Worm (Caenorhabditis elegans) whole organism, young adult: ENCODE results near the gene fbxa-154.
A peak's percentile ranks its signal among the peaks of the same experiment; 100 is the strongest.
"Not testable (repeated sequence)": the region's sequence is repeated elsewhere in the genome, so short reads cannot be mapped to it uniquely, and the experiment has no call there.

Experiments
- B0261.1 ChIP-seq: sonication (generic microtip); optimal IDR thresholded peaks from 2 replicates; lab custom pipeline; 2016; ENCODE audit warnings: mild to moderate bottlenecking, missing genetic modification characterization, moderate library complexity, missing compliant biosample characterization
- B0336.3 ChIP-seq: fragments of 200-800 bp; sonication (Bioruptor generic); IDR thresholded peaks from 2 replicates; pipeline ENCODE4 v1.3.6; 2022; ENCODE audit warnings: missing genetic modification characterization, missing compliant biosample characterization
- C06A6.2 ChIP-seq: fragments of 200-800 bp; sonication (Bioruptor generic); conservative IDR thresholded peaks from 2 replicates; pipeline ENCODE4 v1.3.6; 2022; ENCODE audit warnings: missing genetic modification characterization, missing compliant biosample characterization
- F33H1.4 ChIP-seq: fragments of 200-800 bp; sonication (Bioruptor generic); IDR thresholded peaks from 2 replicates; pipeline ENCODE4 v1.3.6; 2022; ENCODE audit warnings: missing genetic modification reagents, missing genetic modification characterization, missing compliant biosample characterization
- F37B4.10 ChIP-seq: fragments of 200-800 bp; sonication (Bioruptor generic); IDR thresholded peaks from 2 replicates; pipeline ENCODE4 v1.3.6; 2022; ENCODE audit warnings: missing genetic modification characterization, missing compliant biosample characterization
- Y53G8AR.9 ChIP-seq: fragments of 200-800 bp; sonication (Bioruptor generic); conservative IDR thresholded peaks from 2 replicates; pipeline ENCODE4 v1.3.6; 2022; ENCODE audit warnings: missing genetic modification reagents, missing genetic modification characterization, missing compliant biosample characterization
- Y79H2A.3 ChIP-seq: fragments of 200-800 bp; sonication (Bioruptor generic); conservative IDR thresholded peaks from 2 replicates; pipeline ENCODE4 v1.3.6; 2022; ENCODE audit warnings: missing genetic modification reagents, missing genetic modification characterization, missing compliant biosample characterization
- Y95B8A.8 ChIP-seq: fragments of 200-800 bp; sonication (Bioruptor generic); IDR thresholded peaks from 2 replicates; pipeline ENCODE4 v1.3.6; 2022; ENCODE audit warnings: missing genetic modification reagents, missing genetic modification characterization, missing compliant biosample characterization
- akir-1 ChIP-seq: fragments of 200-800 bp; sonication (Bioruptor generic); optimal IDR thresholded peaks from 2 replicates; lab custom pipeline; 2018; ENCODE audit warnings: mild to moderate bottlenecking, missing genetic modification characterization, moderate library complexity, missing compliant biosample characterization
- aptf-2 ChIP-seq: fragments of 200-800 bp; sonication (Bioruptor generic); conservative IDR thresholded peaks from 2 replicates; pipeline ENCODE4 v1.3.6; 2022; ENCODE audit warnings: missing genetic modification reagents, missing genetic modification characterization, missing compliant biosample characterization
- atf-7 ChIP-seq: sonication (generic microtip); optimal IDR thresholded peaks from 2 replicates; lab custom pipeline; 2017; ENCODE audit warnings: mild to moderate bottlenecking, missing genetic modification characterization, missing compliant biosample characterization
- athp-1 ChIP-seq: sonication (generic microtip); optimal IDR thresholded peaks from 2 replicates; lab custom pipeline; 2017; ENCODE audit warnings: mild to moderate bottlenecking, missing genetic modification characterization, missing compliant biosample characterization
- attf-3 ChIP-seq: fragments of 200-800 bp; sonication (Bioruptor generic); conservative IDR thresholded peaks from 2 replicates; pipeline ENCODE4 v1.3.6; 2022; ENCODE audit warnings: missing genetic modification reagents, missing genetic modification characterization, missing compliant biosample characterization
- attf-6 ChIP-seq: fragments of 200-800 bp; sonication (Bioruptor generic); IDR thresholded peaks from 2 replicates; pipeline ENCODE4 v1.3.6; 2022; ENCODE audit warnings: missing genetic modification reagents, missing genetic modification characterization, missing compliant biosample characterization
- cebp-2 ChIP-seq: fragments of 200-800 bp; sonication (Bioruptor generic); IDR thresholded peaks from 2 replicates; pipeline ENCODE4 v1.3.6; 2022; ENCODE audit warnings: missing genetic modification characterization, missing compliant biosample characterization
- chd-7 ChIP-seq: sonication (generic microtip); optimal IDR thresholded peaks from 2 replicates; lab custom pipeline; 2016; ENCODE audit warnings: mild to moderate bottlenecking, missing genetic modification characterization, moderate library complexity, missing compliant biosample characterization
- dox-1 ChIP-seq: fragments of 200-800 bp; sonication (Bioruptor generic); IDR thresholded peaks from 2 replicates; pipeline ENCODE4 v1.3.6; 2022; ENCODE audit warnings: missing genetic modification reagents, missing genetic modification characterization, missing compliant biosample characterization
- egl-44 ChIP-seq: fragments of 200-800 bp; sonication (Bioruptor generic); IDR thresholded peaks from 2 replicates; pipeline ENCODE4 v1.3.6; 2022; ENCODE audit warnings: missing genetic modification reagents, missing genetic modification characterization, missing compliant biosample characterization
- egrh-3 ChIP-seq: fragments of 200-800 bp; sonication (Bioruptor generic); IDR thresholded peaks from 2 replicates; pipeline ENCODE4 v1.3.6; 2022; ENCODE audit warnings: missing genetic modification reagents, missing genetic modification characterization, missing compliant biosample characterization
- hmg-1.2 ChIP-seq: fragments of 200-800 bp; sonication (Bioruptor generic); IDR thresholded peaks from 2 replicates; pipeline ENCODE4 v1.3.6; 2022; ENCODE audit warnings: missing genetic modification reagents, missing genetic modification characterization, missing compliant biosample characterization
- hsf-1 ChIP-seq: fragments of 200-800 bp; sonication (Bioruptor generic); IDR thresholded peaks from 2 replicates; pipeline ENCODE4 v1.3.6; 2022; ENCODE audit warnings: missing genetic modification reagents, missing genetic modification characterization, missing compliant biosample characterization
- let-526 ChIP-seq: fragments of 200-800 bp; sonication (Bioruptor generic); IDR thresholded peaks from 2 replicates; pipeline ENCODE4 v1.3.6; 2022; ENCODE audit warnings: missing genetic modification reagents, missing genetic modification characterization, missing compliant biosample characterization
- let-607 ChIP-seq, 2 experiments: fragments of 200-800 bp in 1 of 2; sonication (Bioruptor generic) in 1 of 2; sonication (generic microtip) in 1 of 2; optimal IDR thresholded peaks; 2 replicates each; lab custom pipeline; 2016 to 2018; ENCODE audit warnings: mild to moderate bottlenecking in 2 of 2, missing compliant biosample characterization in 2 of 2, missing genetic modification characterization in 2 of 2, moderate library complexity in 2 of 2, missing genotype in 1 of 2
- lin-26 ChIP-seq: fragments of 200-800 bp; sonication (Bioruptor generic); IDR thresholded peaks from 2 replicates; pipeline ENCODE4 v1.3.6; 2022; ENCODE audit warnings: missing genetic modification reagents, missing genetic modification characterization, missing compliant biosample characterization
- lin-35 ChIP-seq, 3 experiments: fragments of 150-350 bp in 2 of 3; sonication (generic microtip) in 1 of 3; optimal IDR thresholded peaks; 2 replicates each; lab custom pipeline; 2014 to 2018; ENCODE audit warnings: missing biosample characterization in 3 of 3, missing genetic modification characterization in 3 of 3, missing genetic modification reagents in 3 of 3
- lin-40 ChIP-seq: sonication (generic microtip); optimal IDR thresholded peaks from 2 replicates; lab custom pipeline; 2016; ENCODE audit warnings: missing genetic modification characterization, mild to moderate bottlenecking, missing compliant biosample characterization, missing genotype, missing genetic modification reagents
- lin-54 ChIP-seq: fragments of 200-800 bp; sonication (Bioruptor generic); optimal IDR thresholded peaks from 2 replicates; lab custom pipeline; 2018; ENCODE audit warnings: mild to moderate bottlenecking, missing genetic modification characterization, missing compliant biosample characterization
- lir-1 ChIP-seq: fragments of 200-800 bp; sonication (Bioruptor generic); conservative IDR thresholded peaks from 2 replicates; pipeline ENCODE4 v1.3.6; 2022; ENCODE audit warnings: missing genetic modification reagents, missing genetic modification characterization, missing compliant biosample characterization
- madf-10 ChIP-seq: sonication (generic microtip); optimal IDR thresholded peaks from 2 replicates; lab custom pipeline; 2016; ENCODE audit warnings: mild to moderate bottlenecking, missing genetic modification characterization, missing compliant biosample characterization
- madf-3 ChIP-seq: fragments of 200-800 bp; sonication (Bioruptor generic); IDR thresholded peaks from 2 replicates; pipeline ENCODE4 v1.3.6; 2022; ENCODE audit warnings: missing genetic modification reagents, missing genetic modification characterization, missing compliant biosample characterization
- madf-8 ChIP-seq: fragments of 200-800 bp; sonication (Bioruptor generic); conservative IDR thresholded peaks from 2 replicates; pipeline ENCODE4 v1.3.6; 2022; ENCODE audit warnings: missing genetic modification reagents, missing genetic modification characterization, missing compliant biosample characterization
- nhr-90 ChIP-seq: sonication (generic microtip); optimal IDR thresholded peaks from 2 replicates; lab custom pipeline; 2016; ENCODE audit warnings: missing genotype, mild to moderate bottlenecking, missing genetic modification characterization, missing compliant biosample characterization
- pbrm-1 ChIP-seq: fragments of 200-800 bp; sonication (Bioruptor generic); IDR thresholded peaks from 2 replicates; pipeline ENCODE4 v1.3.6; 2022; ENCODE audit warnings: missing genetic modification reagents, missing genetic modification characterization, missing compliant biosample characterization
- rcor-1 ChIP-seq: fragments of 200-800 bp; sonication (Bioruptor generic); IDR thresholded peaks from 2 replicates; pipeline ENCODE4 v1.3.6; 2022; ENCODE audit warnings: missing genetic modification reagents, missing genetic modification characterization, missing compliant biosample characterization
- rec-8 ChIP-seq, 2 experiments: sonication (generic microtip); optimal IDR thresholded peaks; 2 replicates each; lab custom pipeline; 2016; ENCODE audit warnings: mild to moderate bottlenecking in 2 of 2, missing genetic modification characterization in 2 of 2, missing genetic modification reagents in 2 of 2, missing genotype in 2 of 2, missing biosample characterization in 1 of 2, missing compliant biosample characterization in 1 of 2, moderate library complexity in 1 of 2
- repo-1 ChIP-seq: sonication (generic microtip); optimal IDR thresholded peaks from 2 replicates; lab custom pipeline; 2017; ENCODE audit warnings: mild to moderate bottlenecking, missing genetic modification characterization, missing compliant biosample characterization
- snpc-4 ChIP-seq, 5 experiments: fragments of 150-350 bp in 1 of 5; sonication (generic microtip) in 4 of 5; optimal IDR thresholded peaks; 2 replicates each; lab custom pipeline; 2014 to 2018; ENCODE audit warnings: missing genetic modification characterization in 5 of 5, missing biosample characterization in 3 of 5, antibody characterized with exemption in 2 of 5, mild to moderate bottlenecking in 2 of 5, missing compliant biosample characterization in 2 of 5, missing genotype in 2 of 5, moderate library complexity in 2 of 5, missing genetic modification reagents in 1 of 5
- somi-1 ChIP-seq: fragments of 200-800 bp; sonication (Bioruptor generic); optimal IDR thresholded peaks from 2 replicates; lab custom pipeline; 2018; ENCODE audit warnings: mild to moderate bottlenecking, missing genetic modification characterization, missing compliant biosample characterization
- unc-130 ChIP-seq: sonication (generic microtip); optimal IDR thresholded peaks from 2 replicates; lab custom pipeline; 2016; ENCODE audit warnings: missing genetic modification reagents, missing genetic modification characterization, missing compliant biosample characterization
- ztf-26 ChIP-seq: sonication (generic microtip); optimal IDR thresholded peaks from 2 replicates; lab custom pipeline; 2017; ENCODE audit warnings: missing genetic modification characterization, missing compliant biosample characterization
- ztf-28 ChIP-seq: fragments of 200-800 bp; sonication (Bioruptor generic); IDR thresholded peaks from 2 replicates; pipeline ENCODE4 v1.3.6; 2022; ENCODE audit warnings: missing genetic modification reagents, missing genetic modification characterization, missing compliant biosample characterization

Gene fbxa-154

DNA sequence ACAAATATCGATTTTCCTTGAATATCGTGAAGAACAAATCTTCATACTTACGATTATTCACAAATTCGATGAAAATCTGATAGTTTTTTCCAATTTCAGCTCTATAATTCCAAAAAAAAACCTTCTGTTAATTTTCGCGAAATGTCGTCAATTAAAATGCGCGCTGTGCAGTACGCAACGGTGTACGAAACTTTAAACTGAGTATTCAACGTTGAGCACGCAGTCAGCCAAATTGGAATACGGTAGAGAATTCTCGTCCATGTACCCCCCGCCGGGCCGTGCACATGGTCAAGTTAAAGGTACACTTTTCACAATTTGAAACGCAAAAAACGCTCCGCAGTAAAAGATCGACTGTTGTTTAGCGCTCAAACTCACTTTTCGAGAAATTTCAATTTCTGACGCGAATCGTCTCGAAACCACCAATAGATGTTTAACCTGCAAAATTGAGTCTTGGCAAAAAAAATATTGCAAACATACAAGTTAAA lies 14.7 kb downstream of the fbxa-154 start, which contains the start of gene F28F8.7 (continued):
- TF ChIP-seq repo-1 (peak; percentile 81), F33H1.4 (GFP tag; lab: Robert Waterston, UW) (peak; percentile 71), let-526 (GFP tag; lab: Robert Waterston, UW) (peak; percentile 71; the same call in 1 of the 2 replicates), lin-26 (peak; percentile 72; the same call in 1 of the 2 replicates), chd-7 (peak; percentile 25), athp-1 (tag; lab: Kevin White, UChicago) (peak; percentile 38), ztf-28 (peak; percentile 90), B0261.1 (tag; lab: Kevin White, UChicago) (peak; percentile 17), F37B4.10 (GFP tag; lab: Robert Waterston, UW) (0 out of 2 replicates have a peak, but pooled peaks have one; percentile 31), pbrm-1 (GFP tag; lab: Robert Waterston, UW) (peak; percentile 84), madf-10 (peak; percentile 68), lin-35 (GFP tag; optimal IDR thresholded peaks at IDR 0.05; lab: Kevin White, UChicago) (peak in 1 of 3 experiments; percentile 94), attf-3 (GFP tag; lab: Robert Waterston, UW) (peak; percentile 88), madf-8 (peak; percentile 40; the same call in 1 of the 2 replicates), rcor-1 (GFP tag; lab: Robert Waterston, UW) (peak; percentile 68; the same call in 1 of the 2 replicates), dox-1 (peak; percentile 95), cebp-2 (peak; percentile 95; the same call in 1 of the 2 replicates), hsf-1 (GFP tag; lab: Robert Waterston, UW) (peak; percentile 65), lin-54 (GFP tag; lab: Kevin White, UChicago) (peak; percentile 79), snpc-4 (tag; optimal IDR thresholded peaks at IDR 0.05; lab: Kevin White, UChicago) (peak in 2 of 4 experiments; percentile 63 to 82), unc-130 (GFP tag; lab: Kevin White, UChicago) (peak; percentile 80), Y79H2A.3 (GFP tag; lab: Robert Waterston, UW) (peak; percentile 45), hmg-1.2 (peak; percentile 96), aptf-2 (GFP tag; lab: Robert Waterston, UW) (peak; percentile 64; the same call in 1 of the 2 replicates), egl-44 (GFP tag; lab: Robert Waterston, UW) (0 out of 2 replicates have a peak, but pooled peaks have one; percentile 30), rec-8 (tag; optimal IDR thresholded peaks at IDR 0.05; lab: Kevin White, UChicago) (peak; percentile 26 to 55), ztf-26 (peak; percentile 44), madf-3 (GFP tag; lab: Robert Waterston, UW) (peak; percentile 69; the same call in 1 of the 2 replicates), C06A6.2 (GFP tag; lab: Robert Waterston, UW) (peak; percentile 82), akir-1 (peak; percentile 18), lin-40 (tag; lab: Kevin White, UChicago) (peak; percentile 69), somi-1 (GFP tag; lab: Kevin White, UChicago) (peak; percentile 38), Y95B8A.8 (GFP tag; lab: Robert Waterston, UW) (peak; percentile 79), atf-7 (tag; lab: Kevin White, UChicago) (peak; percentile 79), lir-1 (GFP tag; lab: Robert Waterston, UW) (peak; percentile 63), let-607 (tag; optimal IDR thresholded peaks at IDR 0.05; lab: Kevin White, UChicago) (peak; percentile 51 to 85), nhr-90 (tag; lab: Kevin White, UChicago) (peak; percentile 34), attf-6 (GFP tag; lab: Robert Waterston, UW) (peak; percentile 48; the same call in 1 of the 2 replicates), B0336.3 (GFP tag; lab: Robert Waterston, UW) (peak; percentile 77; the same call in 1 of the 2 replicates), Y53G8AR.9 (peak; percentile 91), egrh-3 (0 out of 2 replicates have a peak, but pooled peaks have one; percentile 15)
- not testable (repeated sequence) for TF ChIP-seq snpc-4 (GFP tag; optimal IDR thresholded peaks at IDR 0.05; lab: Kevin White, UChicago)
